Worm (Caenorhabditis elegans): ENCODE results near the gene nlp-43.

- TF ChIP-seq dao-5 (tag; optimal IDR thresholded peaks at IDR 0.05) (no peak), W03F9.2 (tag; optimal IDR thresholded peaks at IDR 0.05) (no peak), him-1 (tag; optimal IDR thresholded peaks at IDR 0.05) (no peak)
These were observed 17.0 kb upstream of the nlp-43 start for ce11 chrIII:5025136-5025629.
